Fruit fly (Drosophila melanogaster): Measurements from ENCODE around the gene DCP2.

DCP2 gene

dm6 chr3L:15771565-15771964 is 54.7 kb downstream of the DCP2 start:
- TF ChIP-seq CG17801 (GFP tag; optimal IDR thresholded peaks at IDR 0.05; ENCODE audit: partially characterized antibody): no peak

dm6 chr3L:15768947-15769389 is 57.3 kb downstream of the DCP2 start:
- TF ChIP-seq CG17801 (GFP tag; optimal IDR thresholded peaks at IDR 0.05; ENCODE audit: partially characterized antibody): no peak

All from ovary, adult (tissue).